Worm (Caenorhabditis elegans) whole organism, mixed stage, embryonic: ENCODE results near the gene W03C9.1.

Source experiments
- ceh-39 ChIP-seq: fragments of 150-350 bp; optimal IDR thresholded peaks from 2 replicates; lab custom pipeline; 2014; ENCODE audit warnings: missing biosample characterization, missing genetic modification characterization
- ceh-83 ChIP-seq: fragments of 200-800 bp; sonication (Bioruptor generic); optimal IDR thresholded peaks from 2 replicates; lab custom pipeline; 2018; ENCODE audit warnings: mild to moderate bottlenecking, missing genetic modification characterization, missing compliant biosample characterization
- elt-1 ChIP-seq: sonication (generic microtip); optimal IDR thresholded peaks from 2 replicates; lab custom pipeline; 2017; ENCODE audit warnings: missing genetic modification characterization, mild to moderate bottlenecking, missing compliant biosample characterization, antibody characterized with exemption, moderate library complexity, borderline replicate concordance; ENCODE audit not compliant: insufficient read depth
- lin-13 ChIP-seq: fragments of 150-350 bp; optimal IDR thresholded peaks from 2 replicates; lab custom pipeline; 2014; ENCODE audit warnings: missing biosample characterization, missing genetic modification characterization
- mep-1 ChIP-seq: fragments of 150-350 bp; optimal IDR thresholded peaks from 2 replicates; lab custom pipeline; 2017; ENCODE audit warnings: missing biosample characterization, missing genetic modification reagents, missing genetic modification characterization, inconsistent platforms
- nhr-237 ChIP-seq: fragments of 150-350 bp; optimal IDR thresholded peaks from 2 replicates; lab custom pipeline; 2014; ENCODE audit warnings: missing biosample characterization, missing genetic modification characterization
- nhr-28 ChIP-seq: fragments of 150-350 bp; optimal IDR thresholded peaks from 2 replicates; lab custom pipeline; 2014; ENCODE audit warnings: missing biosample characterization, missing genetic modification characterization
- nhr-76 ChIP-seq: sonication (generic microtip); optimal IDR thresholded peaks from 2 replicates; lab custom pipeline; 2017; ENCODE audit warnings: missing biosample characterization, missing genetic modification characterization
- pha-4 ChIP-seq: fragments of 150-350 bp; optimal IDR thresholded peaks from 2 replicates; lab custom pipeline; 2018; ENCODE audit warnings: missing biosample characterization, missing genetic modification reagents, missing genetic modification characterization
- snpc-4 ChIP-seq: fragments of 150-350 bp; optimal IDR thresholded peaks from 2 replicates; lab custom pipeline; 2014; ENCODE audit warnings: missing biosample characterization, missing genetic modification characterization
- sptf-1 ChIP-seq: sonication (generic microtip); optimal IDR thresholded peaks from 2 replicates; lab custom pipeline; 2017; ENCODE audit warnings: mild to moderate bottlenecking, missing genetic modification characterization, moderate library complexity, missing compliant biosample characterization
- unc-120 ChIP-seq: sonication (generic microtip); optimal IDR thresholded peaks from 2 replicates; lab custom pipeline; 2017; ENCODE audit warnings: missing genetic modification characterization, missing compliant biosample characterization; ENCODE audit not compliant: poor library complexity, severe bottlenecking
- ztf-11 ChIP-seq: fragments of 150-350 bp; optimal IDR thresholded peaks from 2 replicates; lab custom pipeline; 2014; ENCODE audit warnings: missing biosample characterization, missing genetic modification characterization

DNA sequence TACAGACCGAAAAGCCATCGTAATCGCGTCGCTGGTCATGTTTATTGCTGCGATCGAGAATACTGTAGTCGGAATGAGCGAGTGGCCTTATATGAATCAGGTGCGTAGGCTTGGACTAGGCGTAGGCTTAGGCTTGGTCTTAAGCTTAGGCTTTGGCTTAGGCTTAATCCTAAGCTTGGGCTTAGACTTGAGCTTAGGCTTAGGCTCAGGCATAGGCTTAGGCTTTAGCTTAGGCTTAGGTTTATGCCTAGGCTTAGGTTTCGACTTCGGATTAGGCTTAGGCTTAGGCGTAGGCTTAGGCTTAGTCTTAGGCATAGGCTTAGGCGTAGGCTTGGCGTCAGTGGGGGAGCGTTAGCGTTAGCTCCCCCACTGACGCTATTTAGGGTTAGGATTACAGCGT is 7.1 kb downstream of the W03C9.1 start:
- TF ChIP-seq nhr-237 (tag; lab: Kevin White, UChicago) (no peak), ztf-11 (tag; lab: Kevin White, UChicago) (no peak), snpc-4 (tag; lab: Kevin White, UChicago) (no peak), pha-4 (tag; lab: Kevin White, UChicago) (no peak), mep-1 (tag; lab: Kevin White, UChicago) (no peak), nhr-28 (tag; lab: Kevin White, UChicago) (no peak), ceh-39 (tag; lab: Kevin White, UChicago) (no peak), nhr-76 (no peak), sptf-1 (tag; lab: Kevin White, UChicago) (no peak), unc-120 (tag; lab: Kevin White, UChicago) (no peak), ceh-83 (no peak), lin-13 (tag; lab: Kevin White, UChicago) (no peak), elt-1 (tag; lab: Kevin White, UChicago) (no peak)
